Worm (Caenorhabditis elegans) whole organism, late embryonic: ENCODE results near the gene mtl-2.

ENCODE experiments used
- pha-4 ChIP-seq: fragments of 150-350 bp; optimal IDR thresholded peaks from 2 replicates; lab custom pipeline; 2018; ENCODE audit warnings: missing biosample characterization, missing genetic modification reagents, missing genetic modification characterization
- tbx-2 ChIP-seq: sonication (generic microtip); optimal IDR thresholded peaks from 2 replicates; lab custom pipeline; 2016; ENCODE audit warnings: missing genetic modification characterization, missing compliant biosample characterization

DNA sequence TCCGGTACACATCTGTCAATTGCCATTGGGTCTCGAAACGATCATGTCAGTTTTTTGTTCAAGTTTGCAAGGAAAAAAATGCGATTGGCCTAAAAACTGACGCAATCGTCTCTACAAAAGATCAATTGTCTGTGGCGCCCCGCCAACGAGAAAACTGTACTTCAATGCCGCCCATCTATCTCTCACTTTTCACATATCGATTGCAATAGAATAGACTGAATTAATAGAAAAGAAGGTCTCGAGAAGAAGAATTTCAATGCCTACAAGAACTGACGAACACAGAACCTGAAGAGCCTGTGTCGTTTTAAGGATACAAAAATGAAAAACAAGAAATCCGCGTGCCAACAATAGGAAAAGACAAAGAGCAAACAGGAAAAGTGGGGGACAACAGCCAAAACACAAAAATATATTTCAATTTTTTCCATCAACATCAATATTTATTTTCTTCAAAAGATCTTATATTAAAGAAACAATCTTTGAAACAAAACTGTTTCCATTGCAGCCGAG lies 10.1 kb downstream of the mtl-2 start:
- TF ChIP-seq pha-4 (no peak), tbx-2 (no peak)
